Worm (Caenorhabditis elegans) whole organism, midembryonic: ENCODE results near the gene mig-17.

ENCODE experiments used
- flt-1 ChIP-seq: fragments of 200-800 bp; sonication (Bioruptor generic); IDR thresholded peaks from 2 replicates; pipeline ENCODE4 v1.3.6; 2022; ENCODE audit warnings: missing genetic modification characterization, missing compliant biosample characterization
- med-1 ChIP-seq: sonication (generic microtip); optimal IDR thresholded peaks from 2 replicates; lab custom pipeline; 2017; ENCODE audit warnings: missing genetic modification characterization, mild to moderate bottlenecking, missing compliant biosample characterization, antibody characterized with exemption, missing genetic modification reagents; ENCODE audit not compliant: insufficient read depth
- tab-1 ChIP-seq: fragments of 200-800 bp; sonication (Bioruptor generic); IDR thresholded peaks from 2 replicates; pipeline ENCODE4 v1.3.6; 2022; ENCODE audit warnings: missing genetic modification characterization, missing compliant biosample characterization
- ztf-29 ChIP-seq: fragments of 200-800 bp; sonication (Bioruptor generic); IDR thresholded peaks from 2 replicates; pipeline ENCODE4 v1.3.6; 2022; ENCODE audit warnings: missing genetic modification reagents, missing genetic modification characterization, missing compliant biosample characterization

DNA sequence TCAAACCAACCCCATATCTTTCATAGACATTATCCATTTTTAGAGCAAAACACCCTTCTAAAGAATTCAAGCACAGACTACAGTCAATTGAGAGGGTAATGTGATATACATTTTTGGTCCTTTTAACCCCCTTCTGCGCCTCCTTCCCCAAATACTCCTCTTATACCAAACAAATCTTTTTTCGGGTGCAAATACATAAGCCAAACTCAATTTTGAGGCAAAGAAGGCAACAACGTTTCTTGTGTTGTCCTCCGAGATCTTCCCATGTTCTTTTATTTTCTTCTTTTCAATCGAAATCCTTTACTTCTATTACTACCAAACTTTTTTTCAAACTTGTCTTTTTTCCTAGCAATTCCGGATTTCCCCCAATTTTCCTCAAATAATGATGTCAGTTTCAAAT is 8.4 kb downstream of the mig-17 start:
- TF ChIP-seq ztf-29, result no peak
- no peak for TF ChIP-seq tab-1 (GFP tag; lab: Robert Waterston, UW)
- TF ChIP-seq flt-1 (GFP tag; lab: Robert Waterston, UW), result no peak
- no peak for TF ChIP-seq med-1 (GFP tag; lab: Kevin White, UChicago)
